Worm (Caenorhabditis elegans) whole organism, dauer: ENCODE data around the gene F10D2.8.

Experiments
- unc-62 ChIP-seq: sonication (generic microtip); optimal IDR thresholded peaks from 2 replicates; lab custom pipeline; 2017; ENCODE audit warnings: missing biosample characterization, missing genetic modification reagents, missing genetic modification characterization

F10D2.8 gene

ce11 chrV:7120168-7120567, 30.3 kb downstream of the F10D2.8 start, which contains the start of gene srx-34:
Gene srx-34 (minus strand): TSS chrV:7120268.
- TF ChIP-seq unc-62, result no peak

- TF ChIP-seq unc-62, result no peak
Measured at ce11 chrV:7118796-7119195, 31.7 kb downstream of the F10D2.8 start, which contains the start of gene srx-33. Gene srx-33 (minus strand): TSS chrV:7118896.

ce11 chrV:7112223-7112622, 38.3 kb downstream of the F10D2.8 start:
- no peak for TF ChIP-seq unc-62

ce11 chrV:7111276-7111675, 39.2 kb downstream of the F10D2.8 start:
- TF ChIP-seq unc-62, result no peak

ce11 chrV:7110370-7110769, 40.1 kb downstream of the F10D2.8 start:
- TF ChIP-seq unc-62, result no peak

- no peak for TF ChIP-seq unc-62
Measured at ce11 chrV:7106499-7107152, 43.9 kb downstream of the F10D2.8 start.

ce11 chrV:7103247-7103646, 47.3 kb downstream of the F10D2.8 start, which contains the start of gene odr-2:
Gene odr-2 (plus strand): TSS chrV:7103547.
- no peak for TF ChIP-seq unc-62
